Fruit fly (Drosophila melanogaster): ENCODE results near the gene asp.

asp gene

DNA sequence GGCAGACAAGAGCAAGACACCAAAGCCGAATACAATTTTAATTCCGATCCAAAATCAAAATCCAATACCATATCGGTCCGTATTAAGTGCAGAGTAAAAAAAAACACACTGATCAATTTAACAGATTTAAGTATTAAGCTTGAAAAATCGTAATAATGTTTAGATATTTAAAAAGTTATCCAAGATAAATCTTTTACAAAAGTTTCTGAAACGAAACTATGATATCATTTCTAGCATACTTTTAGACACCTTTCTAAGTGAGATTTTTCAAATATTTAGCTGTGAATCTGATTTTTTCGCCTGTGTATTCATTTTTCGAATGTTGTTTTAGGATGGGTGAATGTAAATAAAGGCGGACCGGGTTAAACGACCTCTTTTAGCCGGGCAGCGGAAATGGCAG, 23.5 kb downstream of the asp start:
- no peak for TF ChIP-seq Clk (GFP tag; optimal IDR thresholded peaks at IDR 0.05)
- no peak for TF ChIP-seq pad (GFP tag; optimal IDR thresholded peaks at IDR 0.05)
- TF ChIP-seq toe (GFP tag; optimal IDR thresholded peaks at IDR 0.05): no peak
- TF ChIP-seq CG7101 (tag; optimal IDR thresholded peaks at IDR 0.05): no peak
- TF ChIP-seq bab1 (GFP tag; optimal IDR thresholded peaks at IDR 0.05): no peak
- no peak for TF ChIP-seq CG33017 (tag; optimal IDR thresholded peaks at IDR 0.05)
- TF ChIP-seq CG7045 (GFP tag; optimal IDR thresholded peaks at IDR 0.05): no peak
- no peak for TF ChIP-seq Hr96 (GFP tag; optimal IDR thresholded peaks at IDR 0.05)
- no peak for TF ChIP-seq cnc (optimal IDR thresholded peaks at IDR 0.05)
- TF ChIP-seq ovo (GFP tag; optimal IDR thresholded peaks at IDR 0.05): no peak
- no peak for TF ChIP-seq Mnt (GFP tag; optimal IDR thresholded peaks at IDR 0.05)
- no peak for TF ChIP-seq CG1620 (GFP tag; optimal IDR thresholded peaks at IDR 0.05)
- no peak for TF ChIP-seq CG5204 (GFP tag; optimal IDR thresholded peaks at IDR 0.05)
- TF ChIP-seq cic (GFP tag; optimal IDR thresholded peaks at IDR 0.05): no peak
- no peak for TF ChIP-seq CG12768 (GFP tag; optimal IDR thresholded peaks at IDR 0.05)

DNA sequence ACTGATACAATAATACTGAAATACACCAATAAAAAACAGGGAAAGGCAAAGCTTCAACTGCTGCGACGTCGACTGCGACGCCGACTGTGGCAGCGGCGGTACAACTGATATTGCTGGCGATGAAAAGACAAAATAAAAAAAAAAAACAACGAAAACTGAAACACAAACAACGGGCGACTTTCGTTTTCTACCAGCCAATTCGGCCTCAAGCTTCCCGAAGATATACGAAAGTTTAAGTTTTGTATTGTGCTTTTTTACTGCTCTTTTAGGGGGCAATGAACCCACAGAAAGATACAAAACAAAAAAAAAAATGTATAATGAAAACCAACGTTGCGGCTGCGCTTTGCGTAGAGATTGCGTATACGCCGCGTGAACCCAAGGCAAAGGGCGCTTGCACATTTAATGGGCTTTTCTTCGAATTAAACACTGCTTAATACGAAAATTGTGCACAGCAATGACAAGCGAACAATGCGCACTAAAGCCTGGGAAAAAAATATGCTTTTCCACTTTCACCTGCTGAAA, 24.6 kb downstream of the asp start:
- TF ChIP-seq kay (GFP tag; ENCODE audit: borderline replicate concordance) (no peak), pad (GFP tag; optimal IDR thresholded peaks at IDR 0.05) (no peak), Clk (GFP tag; optimal IDR thresholded peaks at IDR 0.05) (no peak), Crg-1 (GFP tag; optimal IDR thresholded peaks at IDR 0.05) (no peak), CG12768 (GFP tag; optimal IDR thresholded peaks at IDR 0.05) (no peak), cnc (optimal IDR thresholded peaks at IDR 0.05) (no peak), toe (GFP tag; optimal IDR thresholded peaks at IDR 0.05) (no peak), CG33017 (tag; optimal IDR thresholded peaks at IDR 0.05) (no peak), CG14711 (tag; optimal IDR thresholded peaks at IDR 0.05) (no peak), CG7101 (tag; optimal IDR thresholded peaks at IDR 0.05) (no peak)

DNA sequence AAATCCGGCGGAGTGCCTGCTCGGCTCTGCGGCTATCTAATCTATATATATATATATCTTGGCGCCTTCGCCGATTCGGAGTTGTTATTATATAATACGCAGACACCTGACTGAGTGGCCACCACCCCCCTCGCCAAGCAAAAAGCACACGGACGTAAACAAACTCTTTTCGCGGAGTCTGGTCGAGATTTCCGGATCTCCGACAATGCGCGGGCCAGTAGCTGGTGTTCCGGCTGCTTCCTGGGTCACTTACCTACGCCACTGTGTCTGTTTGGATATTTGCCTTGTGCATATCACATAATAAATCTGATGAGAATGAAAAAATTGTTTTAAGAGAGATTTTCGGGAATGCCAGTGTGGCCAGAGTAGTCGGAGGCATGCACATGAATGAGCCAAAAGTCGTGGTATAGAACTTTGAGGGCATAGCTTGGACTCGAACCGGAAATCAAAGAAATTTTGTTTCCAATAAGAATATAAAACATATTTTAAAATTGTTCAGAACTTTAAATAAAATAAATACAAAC, 33.5 kb downstream of the asp start, which contains the start of gene CG5805:
TSS of gene CG5805 (minus strand) at position 380 of the 524 bp plus-strand sequence.
- TF ChIP-seq CG12768 (GFP tag; optimal IDR thresholded peaks at IDR 0.05) (peak; percentile 64), Crg-1 (GFP tag; optimal IDR thresholded peaks at IDR 0.05) (peak; percentile 73), tj (GFP tag; optimal IDR thresholded peaks at IDR 0.05) (peak; percentile 47), CG7045 (GFP tag; optimal IDR thresholded peaks at IDR 0.05) (peak; percentile 88), CG11617 (GFP tag; optimal IDR thresholded peaks at IDR 0.05) (peak; percentile 78), ovo (GFP tag; optimal IDR thresholded peaks at IDR 0.05) (peak; percentile 52), CG7101 (tag; optimal IDR thresholded peaks at IDR 0.05) (peak; percentile 67), CG1620 (GFP tag; optimal IDR thresholded peaks at IDR 0.05) (peak; percentile 74), kay (GFP tag; ENCODE audit: borderline replicate concordance) (no peak), CG33017 (tag; optimal IDR thresholded peaks at IDR 0.05) (peak; percentile 51), bab1 (GFP tag; optimal IDR thresholded peaks at IDR 0.05) (peak; percentile 72), Mnt (GFP tag; optimal IDR thresholded peaks at IDR 0.05) (peak; percentile 69), toe (GFP tag; optimal IDR thresholded peaks at IDR 0.05) (peak; percentile 84), Hr96 (GFP tag; optimal IDR thresholded peaks at IDR 0.05) (peak; percentile 67), cnc (optimal IDR thresholded peaks at IDR 0.05) (no peak), Clk (GFP tag; optimal IDR thresholded peaks at IDR 0.05) (peak; percentile 28), CG5204 (GFP tag; optimal IDR thresholded peaks at IDR 0.05) (peak; percentile 65), cic (GFP tag; optimal IDR thresholded peaks at IDR 0.05) (peak; percentile 11), CG14711 (tag; optimal IDR thresholded peaks at IDR 0.05) (peak; percentile 61), pad (GFP tag; optimal IDR thresholded peaks at IDR 0.05) (peak; percentile 65)

DNA sequence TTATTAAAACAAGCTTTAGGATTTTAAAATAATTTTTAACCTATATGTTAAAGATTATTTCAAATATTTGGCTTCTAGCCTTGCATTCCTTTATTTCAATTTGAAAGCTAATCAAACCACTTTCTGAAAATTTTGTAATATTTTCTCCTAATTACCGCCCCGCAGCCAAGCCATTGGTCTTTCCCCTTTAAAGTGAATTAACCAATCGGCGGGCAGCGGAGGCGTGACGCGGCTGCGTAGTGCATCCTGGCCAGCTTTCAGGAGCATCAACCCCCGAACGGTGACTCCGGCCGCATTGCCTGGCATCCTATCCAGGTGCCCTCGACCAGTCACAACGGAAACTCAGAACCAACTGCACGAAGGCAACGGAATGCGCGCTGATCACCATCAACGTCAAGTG, 34.1 kb downstream of the asp start, which contains the start of gene Ets96B:
TSS of gene Ets96B (plus strand) at position 321 of the 400 bp plus-strand sequence.
- TF ChIP-seq Mnt (GFP tag; optimal IDR thresholded peaks at IDR 0.05) (no peak), CG33017 (tag; optimal IDR thresholded peaks at IDR 0.05) (no peak), CG7101 (tag; optimal IDR thresholded peaks at IDR 0.05) (no peak), Hr96 (GFP tag; optimal IDR thresholded peaks at IDR 0.05) (no peak), cnc (optimal IDR thresholded peaks at IDR 0.05) (no peak), CG14711 (tag; optimal IDR thresholded peaks at IDR 0.05) (no peak), pad (GFP tag; optimal IDR thresholded peaks at IDR 0.05) (no peak), tj (GFP tag; optimal IDR thresholded peaks at IDR 0.05) (no peak), bab1 (GFP tag; optimal IDR thresholded peaks at IDR 0.05) (no peak), CG1620 (GFP tag; optimal IDR thresholded peaks at IDR 0.05) (no peak), CG11617 (GFP tag; optimal IDR thresholded peaks at IDR 0.05) (no peak)

DNA sequence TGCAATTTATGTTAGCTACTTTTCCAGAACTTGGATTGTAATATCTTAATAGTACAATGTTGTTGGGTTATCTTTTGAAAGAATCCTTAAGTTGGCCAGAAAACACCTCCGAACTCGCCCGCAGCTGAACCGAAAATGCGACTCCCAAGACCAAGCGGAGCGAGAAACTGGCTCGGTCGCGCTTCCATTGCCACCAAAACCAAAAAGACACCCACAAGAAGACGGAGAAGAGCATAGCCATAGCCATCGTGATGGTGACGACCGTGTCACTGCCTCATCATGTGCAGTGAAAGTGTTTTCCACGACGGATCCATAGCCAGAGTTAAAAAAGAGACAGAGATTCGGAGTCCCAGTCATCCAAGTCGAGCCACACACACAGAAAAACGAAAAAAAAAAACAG, 36.4 kb downstream of the asp start, which contains the start of gene CG13634:
TSS of gene CG13634 (minus strand) at position 101 of the 400 bp plus-strand sequence.
- TF ChIP-seq Mnt (GFP tag; optimal IDR thresholded peaks at IDR 0.05): no peak
- no peak for TF ChIP-seq CG11617 (GFP tag; optimal IDR thresholded peaks at IDR 0.05)
- TF ChIP-seq Hr96 (GFP tag; optimal IDR thresholded peaks at IDR 0.05): no peak
- TF ChIP-seq tj (GFP tag; optimal IDR thresholded peaks at IDR 0.05): no peak
- no peak for TF ChIP-seq CG14711 (tag; optimal IDR thresholded peaks at IDR 0.05)
- TF ChIP-seq CG33017 (tag; optimal IDR thresholded peaks at IDR 0.05): no peak
- no peak for TF ChIP-seq cnc (optimal IDR thresholded peaks at IDR 0.05)
- TF ChIP-seq CG1620 (GFP tag; optimal IDR thresholded peaks at IDR 0.05): no peak
- no peak for TF ChIP-seq CG7045 (GFP tag; optimal IDR thresholded peaks at IDR 0.05)

DNA sequence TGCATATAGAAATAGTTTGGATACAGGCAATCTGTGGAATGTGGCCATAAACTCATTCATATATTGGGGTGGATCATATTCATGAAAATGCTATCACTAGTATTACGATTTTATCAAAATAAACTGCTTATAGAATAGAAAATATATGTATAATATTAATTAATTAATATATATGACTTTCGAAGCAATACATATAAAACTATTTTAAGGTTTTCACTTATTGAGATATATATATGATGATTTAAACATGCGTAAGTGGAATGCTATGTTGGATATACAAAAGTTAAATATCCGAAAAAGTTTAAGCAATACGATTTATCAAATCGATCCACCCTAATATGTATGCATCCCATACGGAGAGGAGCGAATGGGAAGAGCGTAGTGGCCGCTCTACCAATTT, 44.9 kb downstream of the asp start:
- no peak for TF ChIP-seq CG12768 (GFP tag; optimal IDR thresholded peaks at IDR 0.05)
- TF ChIP-seq CG7101 (tag; optimal IDR thresholded peaks at IDR 0.05): peak; percentile 36
- TF ChIP-seq Crg-1 (GFP tag; optimal IDR thresholded peaks at IDR 0.05): no peak
- TF ChIP-seq kay (GFP tag; ENCODE audit: borderline replicate concordance): no peak
- TF ChIP-seq CG1620 (GFP tag; optimal IDR thresholded peaks at IDR 0.05): no peak
- peak; percentile 5 for TF ChIP-seq CG33017 (tag; optimal IDR thresholded peaks at IDR 0.05)
- no peak for TF ChIP-seq CG11617 (GFP tag; optimal IDR thresholded peaks at IDR 0.05)

Data from whole organism, adult.